Worm (Caenorhabditis elegans): Measurements from ENCODE around the gene egl-27.

egl-27 gene

DNA sequence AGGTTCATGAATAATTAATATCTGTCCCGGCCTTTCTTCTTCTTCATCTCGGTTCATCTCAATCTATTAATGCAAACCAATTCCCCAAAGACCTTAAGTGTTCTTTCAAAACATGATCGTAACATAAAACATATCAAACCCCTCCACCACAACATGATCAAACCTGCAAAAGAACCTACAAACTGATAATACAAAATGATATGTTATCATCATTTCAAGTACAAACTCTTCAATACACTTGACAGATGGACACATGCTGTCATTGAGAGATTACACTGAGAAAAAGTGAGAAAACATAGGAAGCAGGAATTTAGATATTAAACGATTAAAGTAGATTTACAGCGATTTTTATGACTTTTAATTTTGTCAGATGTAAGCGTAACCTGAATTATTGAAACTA is 10.3 kb upstream of the egl-27 start (continued):
- TF ChIP-seq cey-2 (tag; optimal IDR thresholded peaks at IDR 0.05; ENCODE audit: borderline replicate concordance, insufficient read depth) (no peak), ceh-20 (GFP tag; IDR thresholded peaks at IDR 0.05) (peak; percentile 35; the same call in 1 of the 2 replicates)

DNA sequence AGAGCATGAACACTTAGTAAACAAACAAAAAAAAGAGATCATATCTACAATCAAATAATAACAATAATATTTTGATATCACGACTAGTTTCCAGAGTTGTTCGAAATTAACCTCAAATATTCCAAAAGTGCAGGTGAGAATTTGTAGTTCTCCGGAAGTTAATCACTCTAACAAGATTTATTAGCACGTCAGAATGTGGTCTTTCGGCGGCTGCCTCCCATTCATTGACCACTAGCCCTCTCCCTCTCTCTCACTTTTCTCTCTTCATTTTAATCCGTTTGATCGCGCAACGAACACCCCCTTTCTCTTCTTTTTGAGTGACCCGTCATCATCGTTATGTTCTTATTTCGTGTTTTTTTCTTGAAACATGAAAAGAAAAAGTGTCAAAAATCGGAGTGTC is 9.1 kb upstream of the egl-27 start:
- TF ChIP-seq F10B5.3 (tag; optimal IDR thresholded peaks at IDR 0.05) (no peak), dmd-6 (GFP tag; IDR thresholded peaks at IDR 0.05) (peak; percentile 49), dpl-1 (GFP tag; optimal IDR thresholded peaks at IDR 0.05) (no peak), ceh-20 (GFP tag; IDR thresholded peaks at IDR 0.05) (peak; percentile 54; the same call in 1 of the 2 replicates), zfp-3 (GFP tag; conservative IDR thresholded peaks at IDR 0.05) (no peak), ztf-7 (tag; optimal IDR thresholded peaks at IDR 0.05) (no peak), unc-39 (tag; optimal IDR thresholded peaks at IDR 0.05) (no peak), T26A8.4 (GFP tag; IDR thresholded peaks at IDR 0.05) (no peak), skn-1 (tag; optimal IDR thresholded peaks at IDR 0.05) (no peak), mdl-1 (tag; optimal IDR thresholded peaks at IDR 0.05) (peak in 1 of 2 experiments; percentile 34), mxl-2 (GFP tag; conservative IDR thresholded peaks at IDR 0.05) (no peak), unc-62 (GFP tag; optimal IDR thresholded peaks at IDR 0.05 in 1 of 2) (peak in 1 of 2 experiments; percentile 97), unc-62 (tag; optimal IDR thresholded peaks at IDR 0.05) (no peak), F37D6.2 (tag; optimal IDR thresholded peaks at IDR 0.05) (no peak), daf-8 (GFP tag; IDR thresholded peaks at IDR 0.05) (no peak), dve-1 (tag; optimal IDR thresholded peaks at IDR 0.05; ENCODE audit: insufficient read depth) (no peak), zfp-2 (tag; optimal IDR thresholded peaks at IDR 0.05) (no peak), zip-2 (tag; optimal IDR thresholded peaks at IDR 0.05) (no peak), aha-1 (tag) (peak; percentile 72), nhr-102 (tag; optimal IDR thresholded peaks at IDR 0.05) (no peak), duxl-1 (tag; optimal IDR thresholded peaks at IDR 0.05; ENCODE audit: poor library complexity) (no peak), nhr-48 (tag; optimal IDR thresholded peaks at IDR 0.05) (no peak), ceh-82 (tag; optimal IDR thresholded peaks at IDR 0.05) (no peak), lir-3 (tag; optimal IDR thresholded peaks at IDR 0.05) (no peak), tra-1 (GFP tag; IDR thresholded peaks at IDR 0.05) (0 out of 2 replicates have a peak, but pooled peaks have one; percentile 65), lin-1 (GFP tag; IDR thresholded peaks at IDR 0.05) (0 out of 2 replicates have a peak, but pooled peaks have one; percentile 27), lin-29 (GFP tag; IDR thresholded peaks at IDR 0.05) (no peak), zag-1 (tag; optimal IDR thresholded peaks at IDR 0.05) (no peak), hlh-11 (tag; optimal IDR thresholded peaks at IDR 0.05) (peak; percentile 54), nhr-28 (tag; optimal IDR thresholded peaks at IDR 0.05) (peak; percentile 65), lin-39 (tag; optimal IDR thresholded peaks at IDR 0.05) (no peak), F44E2.7 (GFP tag; IDR thresholded peaks at IDR 0.05) (no peak), ceh-44 (GFP tag; IDR thresholded peaks at IDR 0.05) (no peak), mep-1 (tag; optimal IDR thresholded peaks at IDR 0.05) (peak; percentile 4), lsy-2 (tag; optimal IDR thresholded peaks at IDR 0.05) (peak in 1 of 2 experiments; percentile 27), nhr-10 (tag; optimal IDR thresholded peaks at IDR 0.05) (no peak), arid-1 (GFP tag; conservative IDR thresholded peaks at IDR 0.05) (no peak), dmd-9 (GFP tag; IDR thresholded peaks at IDR 0.05) (no peak), rbr-2 (tag; optimal IDR thresholded peaks at IDR 0.05) (no peak)

DNA sequence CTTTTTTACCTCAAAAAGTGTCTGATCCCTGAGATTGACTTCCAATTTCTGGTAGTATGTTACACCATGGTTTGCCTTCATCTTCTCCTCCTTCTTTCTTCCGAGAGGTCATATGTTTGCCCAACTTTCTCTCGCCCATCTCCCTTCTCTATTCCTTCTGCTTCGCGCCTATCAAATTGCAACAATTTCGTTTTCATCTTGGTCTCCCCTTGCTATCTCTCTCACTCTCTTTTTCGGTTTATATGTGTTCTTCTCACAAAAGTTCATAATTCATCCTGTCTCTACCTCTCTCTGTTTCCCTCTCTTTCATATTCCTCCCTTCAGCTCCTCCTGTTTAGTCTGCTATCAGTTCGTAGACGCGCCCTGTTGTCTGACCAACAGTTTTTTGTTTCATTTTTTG is 8.1 kb upstream of the egl-27 start:
- TF ChIP-seq php-3 (GFP tag; IDR thresholded peaks at IDR 0.05) (0 out of 2 replicates have a peak, but pooled peaks have one; percentile 52), nhr-25 (tag; optimal IDR thresholded peaks at IDR 0.05; ENCODE audit: borderline replicate concordance, insufficient read depth) (no peak), dmd-6 (GFP tag; IDR thresholded peaks at IDR 0.05) (peak; percentile 81), daf-16 (GFP tag; optimal IDR thresholded peaks at IDR 0.05) (no peak), daf-16 (tag; optimal IDR thresholded peaks at IDR 0.05) (peak; percentile 59), mxl-3 (GFP tag; optimal IDR thresholded peaks at IDR 0.05) (peak; percentile 27), zag-1 (tag; optimal IDR thresholded peaks at IDR 0.05) (no peak), nhr-6 (tag; optimal IDR thresholded peaks at IDR 0.05) (no peak), unc-62 (GFP tag; optimal IDR thresholded peaks at IDR 0.05 in 1 of 2) (peak in 1 of 2 experiments; percentile 86), unc-62 (tag; optimal IDR thresholded peaks at IDR 0.05) (no peak), lin-1 (GFP tag; IDR thresholded peaks at IDR 0.05) (peak; percentile 55; the same call in 1 of the 2 replicates), mxl-2 (GFP tag; conservative IDR thresholded peaks at IDR 0.05) (no peak), spr-1 (tag; optimal IDR thresholded peaks at IDR 0.05) (no peak), mep-1 (tag; optimal IDR thresholded peaks at IDR 0.05) (peak; percentile 57), F49E8.2 (tag; optimal IDR thresholded peaks at IDR 0.05; ENCODE audit: borderline replicate concordance) (no peak), dve-1 (tag; optimal IDR thresholded peaks at IDR 0.05; ENCODE audit: insufficient read depth) (peak; percentile 55), mes-2 (tag; optimal IDR thresholded peaks at IDR 0.05; ENCODE audit: poor library complexity, severe bottlenecking) (peak; percentile 35)

Data from whole organism, L4 larva.